Fruit fly (Drosophila melanogaster): ENCODE data around the gene CG9121.

dm6 chr2L:5096222-5096621 is 45.4 kb upstream of the CG9121 start, which contains the start of gene CG4230:
- TF ChIP-seq kay (GFP tag; ENCODE audit: borderline replicate concordance) = no peak
- no peak for TF ChIP-seq toe (GFP tag; optimal IDR thresholded peaks at IDR 0.05)
- no peak for TF ChIP-seq CG7101 (tag; optimal IDR thresholded peaks at IDR 0.05)
- TF ChIP-seq cnc (optimal IDR thresholded peaks at IDR 0.05) = no peak
- no peak for TF ChIP-seq CG1620 (GFP tag; optimal IDR thresholded peaks at IDR 0.05)
- no peak for TF ChIP-seq Crg-1 (GFP tag; optimal IDR thresholded peaks at IDR 0.05)
- TF ChIP-seq CG33017 (tag; optimal IDR thresholded peaks at IDR 0.05) = no peak
- TF ChIP-seq CG12768 (GFP tag; optimal IDR thresholded peaks at IDR 0.05) = no peak
- no peak for TF ChIP-seq CG11617 (GFP tag; optimal IDR thresholded peaks at IDR 0.05)
- peak; percentile 11 for TF ChIP-seq CG14711 (tag; optimal IDR thresholded peaks at IDR 0.05)
- TF ChIP-seq Mnt (GFP tag; optimal IDR thresholded peaks at IDR 0.05) = peak; percentile 10
- no peak for TF ChIP-seq ovo (GFP tag; optimal IDR thresholded peaks at IDR 0.05)
- no peak for TF ChIP-seq tj (GFP tag; optimal IDR thresholded peaks at IDR 0.05)

Measured in whole organism, adult.